Worm (Caenorhabditis elegans): ENCODE data around the gene D2024.4.

The D2024.4 gene

DNA sequence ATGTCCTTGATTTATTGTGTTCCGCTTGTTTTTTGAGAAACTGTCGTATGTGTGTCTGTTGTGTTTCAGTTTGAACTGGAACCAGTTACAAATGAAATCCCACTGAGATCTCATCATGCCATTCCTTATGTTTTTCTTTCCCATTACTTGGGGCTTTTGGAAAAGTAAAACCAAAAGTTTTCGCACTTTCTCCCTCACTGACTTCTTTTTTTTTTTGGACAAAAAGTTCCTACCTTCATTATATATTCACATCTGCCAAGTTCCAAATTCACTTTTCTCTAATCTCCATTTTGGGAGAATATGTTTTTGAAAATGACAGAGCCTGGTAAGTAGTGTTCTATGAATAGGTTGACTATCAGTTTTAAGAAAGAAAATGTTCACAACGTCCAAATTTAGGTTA, 45.6 kb downstream of the D2024.4 start, which contains the start of gene C06E4.2:
Gene C06E4.2 (plus strand): TSS at position 301 of the 400 bp plus-strand sequence.
- no peak for TF ChIP-seq nhr-85 (tag)
- TF ChIP-seq C04F5.9 (tag; optimal IDR thresholded peaks at IDR 0.05) = no peak
- TF ChIP-seq nhr-90 (tag; optimal IDR thresholded peaks at IDR 0.05; ENCODE audit: poor library complexity) = no peak
- TF ChIP-seq nhr-77 (tag; optimal IDR thresholded peaks at IDR 0.05) = no peak

Measured in whole organism, L1 larva.